Fruit fly (Drosophila melanogaster): ENCODE results near the gene Men-b.

Men-b gene

DNA sequence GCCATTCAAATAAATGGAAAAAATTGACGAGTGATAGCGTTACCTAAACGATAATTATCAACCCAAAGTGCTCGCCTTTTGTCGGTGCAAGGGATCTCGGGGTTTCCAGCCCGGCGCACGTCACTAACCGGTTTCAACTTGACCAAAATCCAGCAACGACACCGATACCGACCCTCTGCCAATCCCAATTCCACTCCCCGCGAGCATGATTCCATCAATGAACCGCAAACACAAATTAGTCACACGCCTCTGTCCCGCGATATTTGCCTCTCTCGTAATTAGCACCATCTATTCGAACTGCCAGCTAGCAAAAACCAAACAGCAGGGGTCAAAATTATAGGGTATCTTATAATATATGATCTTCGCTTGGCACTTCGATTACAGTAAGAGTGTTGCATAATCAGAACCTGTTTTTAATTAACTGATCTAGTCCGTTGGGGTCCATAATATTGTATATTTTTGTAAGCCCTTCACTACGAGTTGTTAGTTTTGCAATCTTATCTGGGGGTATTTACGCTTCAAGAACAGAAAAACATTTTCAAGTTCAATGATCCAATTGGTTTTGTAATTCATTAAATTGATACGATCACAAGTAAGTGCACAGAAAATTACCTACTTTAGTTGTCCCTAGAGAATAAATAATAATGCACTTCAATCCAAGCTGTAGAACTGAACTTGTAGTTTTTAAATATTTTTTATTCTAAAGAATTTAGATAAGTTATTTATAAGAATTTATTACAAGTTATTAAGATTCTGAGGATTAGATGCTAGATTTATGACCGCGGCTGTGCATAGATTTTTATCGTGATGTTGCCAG is 1.8 kb downstream of the Men-b start (continued):
- TF ChIP-seq CG13296 (GFP tag; optimal IDR thresholded peaks at IDR 0.05): peak; percentile 56
- no peak; the same call in 1 of the 2 replicates for TF ChIP-seq CG10366 (GFP tag; IDR thresholded peaks at IDR 0.05)
- TF ChIP-seq sd (tag; optimal IDR thresholded peaks at IDR 0.05): no peak
- no peak for TF ChIP-seq CG33557 (GFP tag; optimal IDR thresholded peaks at IDR 0.05)
- TF ChIP-seq YL-1 (GFP tag; optimal IDR thresholded peaks at IDR 0.05): peak; percentile 1
- TF ChIP-seq fd3F (GFP tag; optimal IDR thresholded peaks at IDR 0.05): peak; percentile 39
- TF ChIP-seq CG12769 (tag; optimal IDR thresholded peaks at IDR 0.05): peak; percentile 72
- TF ChIP-seq CG5180 (GFP tag; optimal IDR thresholded peaks at IDR 0.05): no peak
- TF ChIP-seq lmd (GFP tag; IDR thresholded peaks at IDR 0.05): peak; percentile 33; the same call in 1 of the 2 replicates
- TF ChIP-seq CG13624 (GFP tag; optimal IDR thresholded peaks at IDR 0.05): peak; percentile 49
- no peak for TF ChIP-seq vnd (GFP tag; IDR thresholded peaks at IDR 0.05; ENCODE audit: partially characterized antibody)
- peak; percentile 19 for TF ChIP-seq CG13894 (tag; optimal IDR thresholded peaks at IDR 0.05)
- peak; percentile 70 for TF ChIP-seq CG9727 (GFP tag; optimal IDR thresholded peaks at IDR 0.05)
- peak; percentile 38 for TF ChIP-seq CG6254 (GFP tag; optimal IDR thresholded peaks at IDR 0.05)
- peak; percentile 85 for TF ChIP-seq CG3281 (GFP tag; optimal IDR thresholded peaks at IDR 0.05)
- peak; percentile 27; the same call in 1 of the 3 replicates for TF ChIP-seq Aef1 (GFP tag; IDR thresholded peaks at IDR 0.05)
- peak in 1 of 2 experiments; percentile 63 for TF ChIP-seq Hr51 (GFP tag; optimal IDR thresholded peaks at IDR 0.05)
- peak; percentile 25; the same call in 1 of the 2 replicates for TF ChIP-seq ranshi (GFP tag; IDR thresholded peaks at IDR 0.05)
- no peak for TF ChIP-seq Hr78 (GFP tag; optimal IDR thresholded peaks at IDR 0.05)
- TF ChIP-seq CG11696 (GFP tag; IDR thresholded peaks at IDR 0.05): peak; percentile 83
- TF ChIP-seq CG14014 (GFP tag; IDR thresholded peaks at IDR 0.05): 0 out of 2 replicates have a peak, but pooled peaks have one; percentile 7
- no peak for TF ChIP-seq C15 (GFP tag; IDR thresholded peaks at IDR 0.05)
- TF ChIP-seq CG32532 (GFP tag; IDR thresholded peaks at IDR 0.05): peak; percentile 48; the same call in 1 of the 2 replicates
- TF ChIP-seq Sox102F (GFP tag; optimal IDR thresholded peaks at IDR 0.05): peak; percentile 25
- TF ChIP-seq Pdp1 (GFP tag; optimal IDR thresholded peaks at IDR 0.05): peak; percentile 33 to 78
- TF ChIP-seq pan (optimal IDR thresholded peaks at IDR 0.05): no peak
- peak in 1 of 2 experiments; percentile 12 for TF ChIP-seq pan (GFP tag; optimal IDR thresholded peaks at IDR 0.05 in 1 of 2, IDR thresholded peaks at IDR 0.05 in 1 of 2)
- 0 out of 2 replicates have a peak, but pooled peaks have one; percentile 6 for TF ChIP-seq CG14441 (GFP tag; IDR thresholded peaks at IDR 0.05)
- peak; percentile 71 for TF ChIP-seq CG10209 (GFP tag; optimal IDR thresholded peaks at IDR 0.05)
- TF ChIP-seq CG12155 (GFP tag; optimal IDR thresholded peaks at IDR 0.05): peak; percentile 13
- TF ChIP-seq phol (tag; optimal IDR thresholded peaks at IDR 0.05): peak; percentile 44
- peak; percentile 25; the same call in 1 of the 3 replicates for TF ChIP-seq tgo (GFP tag; IDR thresholded peaks at IDR 0.05)
- TF ChIP-seq Nf-YC (tag; optimal IDR thresholded peaks at IDR 0.05): peak; percentile 40
- no peak for TF ChIP-seq CG4854 (GFP tag; optimal IDR thresholded peaks at IDR 0.05)
- peak; percentile 27 for TF ChIP-seq tin (GFP tag; optimal IDR thresholded peaks at IDR 0.05)
- TF ChIP-seq Six4 (GFP tag; optimal IDR thresholded peaks at IDR 0.05): peak; percentile 29
- TF ChIP-seq CG15011 (GFP tag; optimal IDR thresholded peaks at IDR 0.05): peak; percentile 26
- TF ChIP-seq dpn (GFP tag; optimal IDR thresholded peaks at IDR 0.05): peak; percentile 19 to 22
- TF ChIP-seq zfh1 (GFP tag; IDR thresholded peaks at IDR 0.05): no peak
- TF ChIP-seq CG2116 (GFP tag; optimal IDR thresholded peaks at IDR 0.05): peak; percentile 10
- TF ChIP-seq CG12391 (tag; optimal IDR thresholded peaks at IDR 0.05): peak; percentile 53
- TF ChIP-seq Spps (tag; optimal IDR thresholded peaks at IDR 0.05): peak; percentile 17
- peak; percentile 38 for TF ChIP-seq Deaf1 (tag; optimal IDR thresholded peaks at IDR 0.05)
- peak; percentile 41; the same call in 1 of the 2 replicates for TF ChIP-seq Ptx1 (GFP tag; IDR thresholded peaks at IDR 0.05)
- peak; percentile 69 for TF ChIP-seq CG2120 (GFP tag; optimal IDR thresholded peaks at IDR 0.05)
- peak; percentile 52 for TF ChIP-seq scrt (GFP tag; optimal IDR thresholded peaks at IDR 0.05)
- TF ChIP-seq D19B (GFP tag; optimal IDR thresholded peaks at IDR 0.05): peak; percentile 59

Data from whole organism, embryonic.